Fruit fly (Drosophila melanogaster) whole organism, embryonic: ENCODE results near the gene ocn.

Experiments
- Aef1 ChIP-seq: fragments of 200-800 bp; sonication (Bioruptor generic); IDR thresholded peaks from 3 replicates; pipeline ENCODE4 v1.3.6; 2022; ENCODE audit warnings: missing biosample characterization, missing genetic modification characterization
- Bgb ChIP-seq: fragments of 200-800 bp; sonication (Bioruptor generic); IDR thresholded peaks from 2 replicates; pipeline ENCODE4 v1.3.6; 2022; ENCODE audit warnings: missing biosample characterization, missing genetic modification characterization; ENCODE audit not compliant: partially characterized antibody
- CG12104 ChIP-seq: fragments of 200-800 bp; sonication (Bioruptor generic); optimal IDR thresholded peaks from 3 replicates; lab custom pipeline; 2016; ENCODE audit warnings: missing biosample characterization, missing genetic modification characterization
- CG12659 ChIP-seq: fragments of 200-800 bp; sonication (Bioruptor generic); optimal IDR thresholded peaks from 3 replicates; lab custom pipeline; 2017; ENCODE audit warnings: mild to moderate bottlenecking, missing biosample characterization, missing genetic modification reagents, missing genetic modification characterization
- CG12942 ChIP-seq: fragments of 200-800 bp; sonication (Bioruptor generic); optimal IDR thresholded peaks from 3 replicates; lab custom pipeline; 2016; ENCODE audit warnings: missing biosample characterization, missing genetic modification characterization
- CG14441 ChIP-seq: fragments of 200-800 bp; sonication (Bioruptor generic); IDR thresholded peaks from 2 replicates; pipeline ENCODE4 v1.3.6; 2022; ENCODE audit warnings: missing biosample characterization, missing genetic modification characterization
- CG15514 ChIP-seq: fragments of 200-800 bp; sonication (Bioruptor generic); optimal IDR thresholded peaks from 3 replicates; lab custom pipeline; 2017; ENCODE audit warnings: missing biosample characterization, missing genetic modification characterization, mild to moderate bottlenecking, moderate library complexity, missing genetic modification reagents
- CG15601 ChIP-seq: fragments of 200-800 bp; sonication (Bioruptor generic); optimal IDR thresholded peaks from 3 replicates; lab custom pipeline; 2019; ENCODE audit warnings: missing biosample characterization, mild to moderate bottlenecking, missing genetic modification characterization, moderate library complexity
- CG16863 ChIP-seq: fragments of 200-800 bp; sonication (Bioruptor generic); optimal IDR thresholded peaks from 3 replicates; lab custom pipeline; 2016; ENCODE audit warnings: missing biosample characterization, missing genetic modification characterization
- CG17912 ChIP-seq: fragments of 200-800 bp; sonication (Bioruptor generic); optimal IDR thresholded peaks from 2 replicates; lab custom pipeline; 2018; ENCODE audit warnings: missing biosample characterization, mild to moderate bottlenecking, missing genetic modification characterization
- CG2712 ChIP-seq: fragments of 200-800 bp; optimal IDR thresholded peaks from 3 replicates; lab custom pipeline; 2019; ENCODE audit warnings: missing biosample characterization, mild to moderate bottlenecking, missing genetic modification characterization, moderate library complexity
- CG31224 ChIP-seq: fragments of 200-800 bp; sonication (Bioruptor generic); IDR thresholded peaks from 2 replicates; pipeline ENCODE4 v1.3.6; 2022; ENCODE audit warnings: missing biosample characterization, missing genetic modification characterization
- CG42726 ChIP-seq: fragments of 200-800 bp; sonication (Bioruptor generic); IDR thresholded peaks from 2 replicates; pipeline ENCODE4 v1.3.6; 2022; ENCODE audit warnings: missing biosample characterization, missing genetic modification characterization; ENCODE audit not compliant: partially characterized antibody
- CG6254 ChIP-seq: fragments of 200-800 bp; sonication (Bioruptor generic); optimal IDR thresholded peaks from 3 replicates; lab custom pipeline; 2017; ENCODE audit warnings: mild to moderate bottlenecking, missing biosample characterization, missing genetic modification reagents, missing genetic modification characterization
- CG9876 ChIP-seq: fragments of 200-800 bp; sonication (Bioruptor generic); optimal IDR thresholded peaks from 2 replicates; lab custom pipeline; 2016; ENCODE audit warnings: missing biosample characterization, missing genetic modification characterization
- CrebB ChIP-seq: fragments of 200-800 bp; sonication (Bioruptor generic); optimal IDR thresholded peaks from 3 replicates; lab custom pipeline; 2018; ENCODE audit warnings: missing biosample characterization, mild to moderate bottlenecking, missing genetic modification characterization
- Doc2 ChIP-seq: fragments of 200-800 bp; sonication (Bioruptor generic); IDR thresholded peaks from 2 replicates; pipeline ENCODE4 v1.3.6; 2022; ENCODE audit warnings: missing biosample characterization, missing genetic modification characterization
- Hmx ChIP-seq: fragments of 200-800 bp; sonication (Bioruptor generic); optimal IDR thresholded peaks from 2 replicates; lab custom pipeline; 2016; ENCODE audit warnings: missing biosample characterization, missing genetic modification characterization
- Mad ChIP-seq: fragments of 200-800 bp; sonication (Bioruptor generic); optimal IDR thresholded peaks from 2 replicates; lab custom pipeline; 2016; ENCODE audit warnings: missing biosample characterization, missing genetic modification characterization
- NFAT ChIP-seq: fragments of 200-800 bp; sonication (Bioruptor generic); IDR thresholded peaks from 2 replicates; pipeline ENCODE4 v1.3.6; 2022; ENCODE audit warnings: missing biosample characterization, missing genetic modification characterization
- Nf-YB ChIP-seq: fragments of 200-800 bp; sonication (Bioruptor generic); optimal IDR thresholded peaks from 3 replicates; lab custom pipeline; 2019; ENCODE audit warnings: missing biosample characterization, mild to moderate bottlenecking, missing genetic modification characterization, moderate library complexity
- Nf-YC ChIP-seq: fragments of 200-800 bp; optimal IDR thresholded peaks from 3 replicates; lab custom pipeline; 2019; ENCODE audit warnings: missing biosample characterization, mild to moderate bottlenecking, missing genetic modification characterization, moderate library complexity
- Oli ChIP-seq: fragments of 200-800 bp; sonication (Bioruptor generic); optimal IDR thresholded peaks from 2 replicates; lab custom pipeline; 2018; ENCODE audit warnings: missing biosample characterization, mild to moderate bottlenecking, missing genetic modification characterization, moderate library complexity
- Sry-δ ChIP-seq: fragments of 200-800 bp; sonication (Bioruptor generic); optimal IDR thresholded peaks from 2 replicates; lab custom pipeline; 2016; ENCODE audit warnings: missing biosample characterization, missing genetic modification characterization
- Trl ChIP-seq, 3 experiments: fragments of >200 bp in 2 of 3; fragments of 200-800 bp in 1 of 3; sonication (Bioruptor generic) in 1 of 3; optimal IDR thresholded peaks; 2 replicates in 1 of 3; 3 replicates in 2 of 3; lab custom pipeline; 2016 to 2017; ENCODE audit warnings: missing biosample characterization in 1 of 3, missing genetic modification characterization in 1 of 3
- YL-1 ChIP-seq: fragments of 200-800 bp; sonication (Bioruptor generic); optimal IDR thresholded peaks from 3 replicates; lab custom pipeline; 2017; ENCODE audit warnings: missing biosample characterization, mild to moderate bottlenecking, missing genetic modification characterization
- chinmo ChIP-seq: fragments of 200-800 bp; sonication (Bioruptor generic); IDR thresholded peaks from 4 replicates; pipeline ENCODE4 v1.3.6; 2022; ENCODE audit warnings: missing biosample characterization, missing genetic modification characterization; ENCODE audit not compliant: partially characterized antibody
- ewg ChIP-seq: fragments of 200-800 bp; sonication (Bioruptor generic); optimal IDR thresholded peaks from 3 replicates; lab custom pipeline; 2017; ENCODE audit warnings: mild to moderate bottlenecking, missing biosample characterization, missing genetic modification reagents, missing genetic modification characterization
- gcm ChIP-seq: fragments of 200-800 bp; sonication (Bioruptor generic); optimal IDR thresholded peaks from 2 replicates; lab custom pipeline; 2019; ENCODE audit warnings: missing biosample characterization, mild to moderate bottlenecking, missing genetic modification characterization, moderate library complexity
- gfzf ChIP-seq: fragments of 200-800 bp; sonication (Bioruptor generic); optimal IDR thresholded peaks from 2 replicates; lab custom pipeline; 2016; ENCODE audit warnings: missing biosample characterization, mild to moderate bottlenecking, missing genetic modification characterization, moderate library complexity
- hb ChIP-seq: fragments of 200-800 bp; sonication (Bioruptor generic); IDR thresholded peaks from 3 replicates; pipeline ENCODE4 v1.3.6; 2022; ENCODE audit warnings: missing biosample characterization, missing genetic modification characterization; ENCODE audit not compliant: partially characterized antibody
- insv ChIP-seq, 2 experiments: fragments of 200-800 bp; sonication (Bioruptor generic); optimal IDR thresholded peaks; 3 replicates each; lab custom pipeline; 2016 to 2018; ENCODE audit warnings: missing biosample characterization in 2 of 2, missing genetic modification characterization in 2 of 2
- lmd ChIP-seq: fragments of 200-800 bp; sonication (Bioruptor generic); IDR thresholded peaks from 2 replicates; pipeline ENCODE4 v1.3.6; 2022; ENCODE audit warnings: missing biosample characterization, missing genetic modification characterization
- luna ChIP-seq: fragments of 200-800 bp; sonication (Bioruptor generic); optimal IDR thresholded peaks from 2 replicates; lab custom pipeline; 2016; ENCODE audit warnings: missing biosample characterization, missing genetic modification characterization
- mld ChIP-seq: fragments of 200-800 bp; sonication (Bioruptor generic); IDR thresholded peaks from 3 replicates; pipeline ENCODE4 v1.3.6; 2022; ENCODE audit warnings: missing biosample characterization, missing genetic modification characterization; ENCODE audit not compliant: partially characterized antibody
- nerfin-2 ChIP-seq: fragments of 200-800 bp; sonication (Bioruptor generic); IDR thresholded peaks from 2 replicates; pipeline ENCODE4 v1.3.6; 2022; ENCODE audit warnings: missing biosample characterization, missing genetic modification characterization; ENCODE audit not compliant: partially characterized antibody
- onecut ChIP-seq: fragments of 200-800 bp; sonication (Bioruptor generic); IDR thresholded peaks from 2 replicates; pipeline ENCODE4 v1.3.6; 2022; ENCODE audit warnings: missing biosample characterization, missing genetic modification characterization
- pnt ChIP-seq: fragments of 200-800 bp; sonication (Bioruptor generic); optimal IDR thresholded peaks from 3 replicates; lab custom pipeline; 2016; ENCODE audit warnings: missing biosample characterization, missing genetic modification characterization
- pros ChIP-seq: fragments of 200-800 bp; sonication (Bioruptor generic); optimal IDR thresholded peaks from 3 replicates; lab custom pipeline; 2019; ENCODE audit warnings: missing biosample characterization, mild to moderate bottlenecking, missing genetic modification characterization, moderate library complexity
- row ChIP-seq: fragments of 200-800 bp; sonication (Bioruptor generic); IDR thresholded peaks from 3 replicates; pipeline ENCODE4 v1.3.6; 2022; ENCODE audit warnings: missing biosample characterization, missing genetic modification characterization
- seq ChIP-seq: fragments of 200-800 bp; sonication (Bioruptor generic); IDR thresholded peaks from 2 replicates; pipeline ENCODE4 v1.3.6; 2022; ENCODE audit warnings: missing biosample characterization, missing genetic modification characterization
- ttk ChIP-seq: fragments of 200-800 bp; sonication (Bioruptor generic); IDR thresholded peaks from 2 replicates; pipeline ENCODE4 v2.1.2; 2022; ENCODE audit warnings: missing biosample characterization, missing genetic modification characterization
- tup ChIP-seq: fragments of 200-800 bp; sonication (Bioruptor generic); optimal IDR thresholded peaks from 2 replicates; lab custom pipeline; 2016; ENCODE audit warnings: missing biosample characterization, mild to moderate bottlenecking, missing genetic modification characterization, moderate library complexity
- vvl ChIP-seq: fragments of 200-800 bp; sonication (Bioruptor generic); IDR thresholded peaks from 2 replicates; pipeline ENCODE4 v1.3.6; 2022; ENCODE audit warnings: missing biosample characterization, missing genetic modification characterization
- zen ChIP-seq: fragments of 200-800 bp; sonication (Bioruptor generic); optimal IDR thresholded peaks from 3 replicates; lab custom pipeline; 2018; ENCODE audit warnings: missing biosample characterization, mild to moderate bottlenecking, missing genetic modification characterization, moderate library complexity

ocn gene

DNA sequence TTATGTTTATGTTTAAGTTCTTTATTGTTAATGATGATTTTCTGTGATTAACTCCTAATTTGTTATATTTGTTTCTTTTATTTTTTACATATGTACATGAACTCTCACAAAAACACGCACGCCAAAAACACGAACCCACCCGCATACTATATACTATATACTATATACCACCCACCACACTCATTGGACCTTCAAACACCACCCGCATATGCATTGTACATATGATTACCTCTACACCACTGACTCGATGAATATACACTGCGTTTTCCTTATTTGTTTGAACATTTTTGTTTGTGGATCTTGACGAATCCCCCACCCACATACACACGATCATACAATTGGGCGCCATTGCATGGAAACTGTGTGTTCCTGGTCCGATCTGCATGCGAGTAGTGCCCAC lies 5.2 kb downstream of the ocn start:
- TF ChIP-seq CG16863 (GFP tag; lab: Kevin White, UChicago), result no peak
- peak; percentile 92 for TF ChIP-seq gcm
- TF ChIP-seq, all 482 proteins: peak for 1

- peak; percentile 59; the same call in 1 of the 2 replicates for TF ChIP-seq seq (GFP tag; lab: Robert Waterston, UW)
- no peak for TF ChIP-seq zen
- peak; percentile 96 for TF ChIP-seq Nf-YC
- TF ChIP-seq CG12104, result no peak
- TF ChIP-seq Aef1, result no peak
- TF ChIP-seq Nf-YB (GFP tag; lab: Kevin White, UChicago), result peak; percentile 96
- no peak for TF ChIP-seq ewg (GFP tag; lab: Kevin White, UChicago)
- TF ChIP-seq pros (GFP tag; lab: Kevin White, UChicago), result peak; percentile 77
- 0 out of 2 replicates have a peak, but pooled peaks have one; percentile 25 for TF ChIP-seq Bgb (GFP tag; lab: Robert Waterston, UW)
Observed at dm6 chr3R:30030061-30030460, 7.5 kb downstream of the ocn start.

DNA sequence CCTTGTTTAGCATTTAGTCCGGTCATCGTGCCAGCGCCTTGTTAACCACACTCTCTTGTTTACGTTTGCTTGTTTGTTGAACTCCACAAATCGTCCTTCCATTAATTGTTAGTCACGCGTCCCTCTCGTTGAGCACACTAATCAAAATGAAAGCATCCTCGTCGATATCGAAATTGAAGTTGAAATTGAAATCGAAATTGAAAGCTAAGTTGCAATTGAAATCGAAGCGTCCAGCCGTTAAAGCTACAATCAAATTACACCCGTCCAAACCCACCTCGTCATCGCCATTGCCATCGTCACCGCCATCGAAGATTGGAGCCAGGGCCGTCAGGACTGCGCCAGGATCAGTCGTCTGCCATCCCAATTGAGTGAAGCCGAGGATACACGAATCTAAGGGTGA lies 14.1 kb downstream of the ocn start:
- TF ChIP-seq Hmx, result no peak
- TF ChIP-seq Oli (tag; lab: Kevin White, UChicago), result no peak
- no peak for TF ChIP-seq CG12659 (GFP tag; lab: Kevin White, UChicago)
- no peak for TF ChIP-seq CG6254 (GFP tag; lab: Kevin White, UChicago)
- no peak for TF ChIP-seq nerfin-2 (GFP tag; lab: Robert Waterston, UW)
- no peak for TF ChIP-seq mld (GFP tag; lab: Robert Waterston, UW)
- no peak for TF ChIP-seq CG42726 (GFP tag; lab: Robert Waterston, UW)
- peak; percentile 97 for TF ChIP-seq CG15601
- TF ChIP-seq CG12942 (GFP tag; lab: Kevin White, UChicago), result no peak
- 0 out of 2 replicates have a peak, but pooled peaks have one; percentile 8 for TF ChIP-seq vvl

DNA sequence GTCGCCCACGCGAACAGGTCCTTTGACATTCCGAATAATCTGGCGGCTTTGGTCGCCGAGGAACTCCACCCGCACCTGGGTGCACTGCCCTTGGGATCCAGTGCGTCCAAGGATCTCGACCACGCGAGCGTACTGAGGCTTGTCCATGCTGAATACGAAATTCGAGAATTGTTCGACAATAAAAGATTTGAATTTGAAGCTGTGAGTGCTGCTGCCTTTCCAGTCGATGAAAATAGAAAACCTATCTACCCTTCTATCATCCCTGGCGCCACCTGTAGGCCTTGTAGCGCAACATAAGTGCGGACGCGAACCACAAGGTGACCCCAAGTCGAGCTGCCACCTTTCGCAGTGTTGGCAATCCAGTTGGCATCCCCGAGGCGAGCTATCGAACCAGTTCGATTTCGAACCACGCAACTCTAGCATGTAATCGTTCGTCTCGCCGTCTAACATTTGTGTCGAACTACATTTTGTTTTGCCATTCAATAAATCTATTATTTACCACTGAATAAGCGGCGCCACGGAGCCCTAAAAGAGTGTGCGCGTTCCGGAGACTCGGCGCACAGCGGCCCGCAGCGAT lies 15.0 kb downstream of the ocn start, which contains the start of the genes RpS28a and Axn:
RpS28a (minus strand) TSS at position 197 of the 577 bp plus-strand sequence.
Axn (plus strand) TSS at position 391 of the 577 bp plus-strand sequence.
- peak in 1 of 2 experiments; percentile 33 for TF ChIP-seq insv (GFP tag; optimal IDR thresholded peaks at IDR 0.05; lab: Kevin White, UChicago)
- no peak for TF ChIP-seq chinmo (GFP tag; lab: Robert Waterston, UW)
- TF ChIP-seq YL-1, result peak; percentile 58
- no peak for TF ChIP-seq CG31224
- TF ChIP-seq gfzf, result peak; percentile 47
- no peak for TF ChIP-seq CG14441 (GFP tag; lab: Robert Waterston, UW)
- no peak for TF ChIP-seq Doc2 (GFP tag; lab: Robert Waterston, UW)
- TF ChIP-seq ttk, result no peak
- peak; percentile 33; the same call in 1 of the 2 replicates for TF ChIP-seq onecut (GFP tag; lab: Robert Waterston, UW)
- peak; percentile 66 for TF ChIP-seq NFAT (GFP tag; lab: Robert Waterston, UW)
- TF ChIP-seq Sry-δ (GFP tag; lab: Kevin White, UChicago), result peak; percentile 76
- TF ChIP-seq luna, result no peak
- TF ChIP-seq pnt (GFP tag; lab: Kevin White, UChicago), result peak; percentile 18
- peak; percentile 44 for TF ChIP-seq CG2712 (tag; lab: Kevin White, UChicago)
- TF ChIP-seq row (GFP tag; lab: Robert Waterston, UW), result peak; percentile 26; the same call in 2 of the 3 replicates
- TF ChIP-seq Mad (GFP tag; lab: Kevin White, UChicago), result no peak
- no peak; the same call in 1 of the 3 replicates for TF ChIP-seq hb (GFP tag; lab: Robert Waterston, UW)
- peak; percentile 100 for TF ChIP-seq CG15514 (GFP tag; lab: Kevin White, UChicago)
- TF ChIP-seq CG17912 (GFP tag; lab: Kevin White, UChicago), result peak; percentile 32
- peak; percentile 53 for TF ChIP-seq Bgb (GFP tag; lab: Robert Waterston, UW)
- TF ChIP-seq CG9876, result no peak
- TF ChIP-seq CrebB, result no peak
- TF ChIP-seq Trl (optimal IDR thresholded peaks at IDR 0.05; lab: Kevin White, UChicago), result no peak
- no peak for TF ChIP-seq Trl (GFP tag; optimal IDR thresholded peaks at IDR 0.05; lab: Kevin White, UChicago)
- TF ChIP-seq lmd (GFP tag; lab: Robert Waterston, UW), result peak; percentile 57; the same call in 1 of the 2 replicates
- no peak for TF ChIP-seq tup (GFP tag; lab: Kevin White, UChicago)
